Fruit fly (Drosophila melanogaster) whole organism, embryonic: ENCODE data around the gene Cul6.

ENCODE experiments used
- CG10565 ChIP-seq: fragments of 200-800 bp; sonication (Bioruptor generic); optimal IDR thresholded peaks from 3 replicates; lab custom pipeline; 2016; ENCODE audit warnings: missing biosample characterization, mild to moderate bottlenecking, missing genetic modification characterization
- CG11085 ChIP-seq: fragments of 200-800 bp; sonication (Bioruptor generic); IDR thresholded peaks from 2 replicates; pipeline ENCODE4 v1.3.6; 2022; ENCODE audit warnings: missing biosample characterization, missing genetic modification characterization
- CG11696 ChIP-seq: fragments of 200-800 bp; sonication (Bioruptor generic); IDR thresholded peaks from 2 replicates; pipeline ENCODE4 v1.3.6; 2022; ENCODE audit warnings: missing biosample characterization, missing genetic modification characterization
- CG12219 ChIP-seq: fragments of 200-800 bp; sonication (Bioruptor generic); optimal IDR thresholded peaks from 3 replicates; lab custom pipeline; 2018; ENCODE audit warnings: missing biosample characterization, mild to moderate bottlenecking, missing genetic modification characterization
- CG12391 ChIP-seq: fragments of 200-800 bp; sonication (Bioruptor generic); optimal IDR thresholded peaks from 3 replicates; lab custom pipeline; 2018; ENCODE audit warnings: missing biosample characterization, mild to moderate bottlenecking, missing genetic modification characterization, moderate library complexity
- CG15601 ChIP-seq: fragments of 200-800 bp; sonication (Bioruptor generic); optimal IDR thresholded peaks from 3 replicates; lab custom pipeline; 2019; ENCODE audit warnings: missing biosample characterization, mild to moderate bottlenecking, missing genetic modification characterization, moderate library complexity
- CG17359 ChIP-seq: fragments of 200-800 bp; sonication (Bioruptor generic); optimal IDR thresholded peaks from 3 replicates; lab custom pipeline; 2018; ENCODE audit warnings: missing biosample characterization, mild to moderate bottlenecking, missing genetic modification characterization, moderate library complexity
- CG17612 ChIP-seq: fragments of 200-800 bp; sonication (Bioruptor generic); IDR thresholded peaks from 2 replicates; pipeline ENCODE4 v1.3.6; 2022; ENCODE audit warnings: missing biosample characterization, missing genetic modification characterization
- CG18262 ChIP-seq: fragments of 200-800 bp; optimal IDR thresholded peaks from 3 replicates; lab custom pipeline; 2019; ENCODE audit warnings: missing biosample characterization, mild to moderate bottlenecking, missing genetic modification characterization, moderate library complexity
- CG18619 ChIP-seq: fragments of 200-800 bp; sonication (Bioruptor generic); optimal IDR thresholded peaks from 3 replicates; lab custom pipeline; 2017; ENCODE audit warnings: missing biosample characterization, mild to moderate bottlenecking, missing genetic modification characterization
- CG18764 ChIP-seq: fragments of 200-800 bp; sonication (Bioruptor generic); optimal IDR thresholded peaks from 3 replicates; lab custom pipeline; 2016; ENCODE audit warnings: missing biosample characterization, missing genetic modification characterization
- CG2129 ChIP-seq: fragments of 200-800 bp; sonication (Bioruptor generic); IDR thresholded peaks from 2 replicates; pipeline ENCODE4 v1.3.6; 2022; ENCODE audit warnings: missing biosample characterization, missing genetic modification characterization; ENCODE audit not compliant: partially characterized antibody
- CG30431 ChIP-seq: fragments of 200-800 bp; sonication (Bioruptor generic); optimal IDR thresholded peaks from 2 replicates; lab custom pipeline; 2017; ENCODE audit warnings: missing biosample characterization, missing genetic modification characterization
- CG32767 ChIP-seq: fragments of 200-800 bp; sonication (Bioruptor generic); IDR thresholded peaks from 2 replicates; pipeline ENCODE4 v1.3.6; 2022; ENCODE audit warnings: missing biosample characterization, missing genetic modification characterization
- CG3995 ChIP-seq: fragments of 200-800 bp; sonication (Bioruptor generic); optimal IDR thresholded peaks from 3 replicates; lab custom pipeline; 2016; ENCODE audit warnings: missing biosample characterization, missing genetic modification characterization
- CG6272 ChIP-seq: fragments of 200-800 bp; sonication (Bioruptor generic); IDR thresholded peaks from 2 replicates; pipeline ENCODE4 v1.3.6; 2022; ENCODE audit warnings: missing biosample characterization, missing genetic modification characterization
- CG6683 ChIP-seq: fragments of 200-800 bp; sonication (Bioruptor generic); optimal IDR thresholded peaks from 2 replicates; lab custom pipeline; 2017; ENCODE audit warnings: missing biosample characterization, mild to moderate bottlenecking, missing genetic modification characterization, missing genetic modification reagents
- CG7357 ChIP-seq: fragments of 200-800 bp; sonication (Bioruptor generic); IDR thresholded peaks from 3 replicates; pipeline ENCODE4 v1.3.6; 2022; ENCODE audit warnings: missing biosample characterization, missing genetic modification characterization
- CG7786 ChIP-seq: fragments of 200-800 bp; sonication (Bioruptor generic); optimal IDR thresholded peaks from 2 replicates; lab custom pipeline; 2016; ENCODE audit warnings: missing biosample characterization, missing genetic modification characterization
- CG9727 ChIP-seq: fragments of 200-800 bp; sonication (Bioruptor generic); optimal IDR thresholded peaks from 3 replicates; lab custom pipeline; 2017; ENCODE audit warnings: missing biosample characterization, mild to moderate bottlenecking, missing genetic modification characterization
- CG9932 ChIP-seq: fragments of 200-800 bp; sonication (Bioruptor generic); IDR thresholded peaks from 2 replicates; pipeline ENCODE4 v1.3.6; 2022; ENCODE audit warnings: missing biosample characterization, missing genetic modification characterization
- D19B ChIP-seq: fragments of 200-800 bp; sonication (Bioruptor generic); optimal IDR thresholded peaks from 2 replicates; lab custom pipeline; 2017; ENCODE audit warnings: missing biosample characterization, mild to moderate bottlenecking, missing genetic modification characterization
- H15 ChIP-seq: fragments of 200-800 bp; sonication (Bioruptor generic); IDR thresholded peaks from 3 replicates; pipeline ENCODE4 v1.3.6; 2022; ENCODE audit warnings: missing biosample characterization, missing genetic modification characterization
- Hsf ChIP-seq: fragments of 200-800 bp; sonication (Bioruptor generic); optimal IDR thresholded peaks from 3 replicates; lab custom pipeline; 2016; ENCODE audit warnings: missing biosample characterization, missing genetic modification characterization
- MBD-R2 ChIP-seq: fragments of 200-800 bp; sonication (Bioruptor generic); IDR thresholded peaks from 2 replicates; pipeline ENCODE4 v1.3.6; 2022; ENCODE audit warnings: missing biosample characterization, missing genetic modification characterization
- PHDP ChIP-seq: fragments of 200-800 bp; sonication (Bioruptor generic); optimal IDR thresholded peaks from 3 replicates; lab custom pipeline; 2018; ENCODE audit warnings: missing biosample characterization, mild to moderate bottlenecking, missing genetic modification characterization, moderate library complexity
- Poxn ChIP-seq: fragments of 200-800 bp; sonication (Bioruptor generic); IDR thresholded peaks from 2 replicates; pipeline ENCODE4 v1.3.6; 2022; ENCODE audit warnings: missing biosample characterization, missing genetic modification characterization
- Stat92E ChIP-seq, 3 experiments: fragments of >200 bp in 2 of 3; fragments of 200-800 bp in 1 of 3; sonication (Bioruptor generic) in 1 of 3; optimal IDR thresholded peaks; 2 replicates each; lab custom pipeline; 2017 to 2019; ENCODE audit warnings: missing biosample characterization in 3 of 3, missing genetic modification characterization in 3 of 3, mild to moderate bottlenecking in 1 of 3, moderate library complexity in 1 of 3
- Taf1 ChIP-seq: fragments of 200-800 bp; sonication (Bioruptor generic); IDR thresholded peaks from 2 replicates; pipeline ENCODE4 v1.3.6; 2022; ENCODE audit warnings: missing biosample characterization, missing genetic modification characterization
- ash1 ChIP-seq: fragments of 200-800 bp; sonication (Bioruptor generic); optimal IDR thresholded peaks from 2 replicates; lab custom pipeline; 2018; ENCODE audit warnings: missing biosample characterization, mild to moderate bottlenecking, missing genetic modification characterization
- az2 ChIP-seq: fragments of 200-800 bp; sonication (Bioruptor generic); optimal IDR thresholded peaks from 3 replicates; lab custom pipeline; 2016; ENCODE audit warnings: missing biosample characterization, missing genetic modification characterization
- cad ChIP-seq: fragments of >200 bp; optimal IDR thresholded peaks from 2 replicates; lab custom pipeline; 2017; ENCODE audit warnings: missing biosample characterization, missing genetic modification characterization
- cato ChIP-seq: fragments of 200-800 bp; sonication (Bioruptor generic); optimal IDR thresholded peaks from 2 replicates; lab custom pipeline; 2016; ENCODE audit warnings: missing biosample characterization, missing genetic modification characterization, borderline replicate concordance
- chm ChIP-seq: fragments of 200-800 bp; sonication (Bioruptor generic); IDR thresholded peaks from 2 replicates; pipeline ENCODE4 v1.3.6; 2022; ENCODE audit warnings: missing biosample characterization, missing genetic modification characterization
- en ChIP-seq: fragments of 200-800 bp; sonication (Bioruptor generic); optimal IDR thresholded peaks from 2 replicates; lab custom pipeline; 2016; ENCODE audit warnings: missing biosample characterization, missing genetic modification characterization
- fd3F ChIP-seq: fragments of 200-800 bp; sonication (Bioruptor generic); optimal IDR thresholded peaks from 2 replicates; lab custom pipeline; 2018; ENCODE audit warnings: missing biosample characterization, mild to moderate bottlenecking, missing genetic modification characterization, moderate library complexity
- fu2 ChIP-seq: fragments of 200-800 bp; sonication (Bioruptor generic); optimal IDR thresholded peaks from 2 replicates; lab custom pipeline; 2016; ENCODE audit warnings: missing biosample characterization, missing genetic modification characterization
- ham ChIP-seq: fragments of 200-800 bp; sonication (Bioruptor generic); IDR thresholded peaks from 2 replicates; pipeline ENCODE4 v1.3.6; 2022; ENCODE audit warnings: missing biosample characterization, missing genetic modification characterization
- hbn ChIP-seq: fragments of 200-800 bp; sonication (Bioruptor generic); IDR thresholded peaks from 2 replicates; pipeline ENCODE4 v1.3.6; 2022; ENCODE audit warnings: missing biosample characterization, missing genetic modification characterization; ENCODE audit not compliant: partially characterized antibody
- lov ChIP-seq, 2 experiments: fragments of 200-800 bp in 1 of 2; fragments of >200 bp in 1 of 2; sonication (Bioruptor generic) in 1 of 2; IDR thresholded peaks in 1 of 2; optimal IDR thresholded peaks in 1 of 2; 2 replicates in 1 of 2; 3 replicates in 1 of 2; pipeline versions ENCODE4 v1.3.6 to Lab custom; 2017 to 2022; ENCODE audit warnings: missing biosample characterization in 1 of 2, missing genetic modification characterization in 1 of 2
- odd ChIP-seq: fragments of 200-800 bp; sonication (Bioruptor generic); optimal IDR thresholded peaks from 2 replicates; lab custom pipeline; 2017; ENCODE audit warnings: missing biosample characterization, mild to moderate bottlenecking, missing genetic modification characterization
- otp ChIP-seq: fragments of 200-800 bp; sonication (Bioruptor generic); IDR thresholded peaks from 3 replicates; pipeline ENCODE4, ENCODE4 v1.3.6; 2022; ENCODE audit warnings: missing biosample characterization, missing genetic modification characterization
- pnt ChIP-seq: fragments of 200-800 bp; sonication (Bioruptor generic); optimal IDR thresholded peaks from 3 replicates; lab custom pipeline; 2016; ENCODE audit warnings: missing biosample characterization, missing genetic modification characterization
- row ChIP-seq: fragments of 200-800 bp; sonication (Bioruptor generic); IDR thresholded peaks from 3 replicates; pipeline ENCODE4 v1.3.6; 2022; ENCODE audit warnings: missing biosample characterization, missing genetic modification characterization
- slp2 ChIP-seq: fragments of 200-800 bp; sonication (Bioruptor generic); optimal IDR thresholded peaks from 2 replicates; lab custom pipeline; 2016; ENCODE audit warnings: missing biosample characterization, missing genetic modification characterization
- sna ChIP-seq: fragments of 200-800 bp; sonication (Bioruptor generic); IDR thresholded peaks from 2 replicates; pipeline ENCODE4 v1.3.6; 2022; ENCODE audit warnings: missing biosample characterization, missing genetic modification characterization; ENCODE audit not compliant: partially characterized antibody
- unpg ChIP-seq: fragments of 200-800 bp; sonication (Bioruptor generic); optimal IDR thresholded peaks from 3 replicates; lab custom pipeline; 2018; ENCODE audit warnings: missing biosample characterization, mild to moderate bottlenecking, missing genetic modification characterization, moderate library complexity
- vfl ChIP-seq: fragments of 200-800 bp; sonication (Bioruptor generic); optimal IDR thresholded peaks from 2 replicates; lab custom pipeline; 2016; ENCODE audit warnings: missing biosample characterization, missing genetic modification characterization

The Cul6 gene

dm6 chr3L:13041292-13042067, 30.0 kb upstream of the Cul6 start, which contains the start of gene RpS4 (continued):
- TF ChIP-seq CG9932 (GFP tag; lab: Robert Waterston, UW) (peak; percentile 92), ash1 (GFP tag; lab: Kevin White, UChicago) (peak; percentile 97), lov (optimal IDR thresholded peaks at IDR 0.05; lab: Kevin White, UChicago) (no peak), lov (GFP tag; IDR thresholded peaks at IDR 0.05; lab: Robert Waterston, UW) (peak; percentile 96), CG11085 (GFP tag; lab: Robert Waterston, UW) (peak; percentile 77), CG6683 (GFP tag; lab: Kevin White, UChicago) (peak; percentile 83), CG15601 (tag; lab: Kevin White, UChicago) (peak; percentile 90), CG32767 (GFP tag; lab: Robert Waterston, UW) (peak; percentile 73; the same call in 1 of the 2 replicates), CG2129 (GFP tag; lab: Robert Waterston, UW) (no peak), sna (no peak), otp (GFP tag; lab: Robert Waterston, UW) (peak; percentile 92), Hsf (GFP tag; lab: Kevin White, UChicago) (peak; percentile 86), CG3995 (GFP tag; lab: Kevin White, UChicago) (peak; percentile 68), hbn (GFP tag; lab: Robert Waterston, UW) (0 out of 2 replicates have a peak, but pooled peaks have one; percentile 14), CG12391 (peak; percentile 80), CG17612 (GFP tag; lab: Robert Waterston, UW) (peak; percentile 77), Taf1 (GFP tag; lab: Robert Waterston, UW) (peak; percentile 68; the same call in 1 of the 2 replicates), cato (GFP tag; lab: Kevin White, UChicago) (peak; percentile 53), chm (peak; percentile 95), cad (GFP tag; lab: Kevin White, UChicago) (no peak), CG18262 (tag; lab: Kevin White, UChicago) (peak; percentile 68), CG18619 (GFP tag; lab: Kevin White, UChicago) (peak; percentile 96), pnt (GFP tag; lab: Kevin White, UChicago) (peak; percentile 63), MBD-R2 (GFP tag; lab: Robert Waterston, UW) (peak; percentile 51), odd (GFP tag; lab: Kevin White, UChicago) (peak; percentile 98), H15 (GFP tag; lab: Robert Waterston, UW) (peak; percentile 81), CG12219 (GFP tag; lab: Kevin White, UChicago) (peak; percentile 95), CG17359 (tag; lab: Kevin White, UChicago) (peak; percentile 84), CG30431 (GFP tag; lab: Kevin White, UChicago) (peak; percentile 82), CG6272 (GFP tag; lab: Robert Waterston, UW) (peak; percentile 76), CG9727 (GFP tag; lab: Kevin White, UChicago) (peak; percentile 93), CG7357 (GFP tag; lab: Robert Waterston, UW) (no peak), Stat92E (GFP tag; optimal IDR thresholded peaks at IDR 0.05; lab: Kevin White, UChicago) (peak in 1 of 3 experiments; percentile 83), en (GFP tag; lab: Kevin White, UChicago) (peak; percentile 82), D19B (peak; percentile 72), ham (GFP tag; lab: Robert Waterston, UW) (peak; percentile 54; the same call in 1 of the 2 replicates), az2 (peak; percentile 39), PHDP (peak; percentile 92), fd3F (GFP tag; lab: Kevin White, UChicago) (peak; percentile 76), slp2 (peak; percentile 88), fu2 (GFP tag; lab: Kevin White, UChicago) (peak; percentile 73), CG10565 (GFP tag; lab: Kevin White, UChicago) (no peak), unpg (GFP tag; lab: Kevin White, UChicago) (peak; percentile 91), Poxn (GFP tag; lab: Robert Waterston, UW) (no peak; the same call in 1 of the 2 replicates), vfl (GFP tag; lab: Kevin White, UChicago) (peak; percentile 82), row (GFP tag; lab: Robert Waterston, UW) (peak; percentile 92), CG7786 (GFP tag; lab: Kevin White, UChicago) (peak; percentile 72), CG11696 (peak; percentile 65), CG18764 (peak; percentile 69)
